Fruit fly (Drosophila melanogaster) whole organism, embryonic: ENCODE results near the gene Cpr64Ab.

ENCODE experiments used
- CG10147 ChIP-seq: fragments of 200-800 bp; sonication (Bioruptor generic); optimal IDR thresholded peaks from 2 replicates; lab custom pipeline; 2019; ENCODE audit warnings: missing biosample characterization, mild to moderate bottlenecking, missing genetic modification characterization, moderate library complexity
- CG10321 ChIP-seq: fragments of 200-800 bp; sonication (Bioruptor generic); IDR thresholded peaks from 2 replicates; pipeline ENCODE4 v1.3.6; 2022; ENCODE audit warnings: missing biosample characterization, missing genetic modification characterization
- CG11247 ChIP-seq: fragments of 200-800 bp; sonication (Bioruptor generic); IDR thresholded peaks from 2 replicates; pipeline ENCODE4 v1.3.6; 2022; ENCODE audit warnings: missing biosample characterization, missing genetic modification characterization
- CG11398 ChIP-seq: fragments of 200-800 bp; sonication (Bioruptor generic); optimal IDR thresholded peaks from 2 replicates; lab custom pipeline; 2016; ENCODE audit warnings: missing biosample characterization, missing genetic modification characterization
- CG11456 ChIP-seq: fragments of 200-800 bp; sonication (Bioruptor generic); IDR thresholded peaks from 3 replicates; pipeline ENCODE4 v1.3.6; 2022; ENCODE audit warnings: missing biosample characterization, missing genetic modification characterization
- CG13624 ChIP-seq: fragments of 200-800 bp; sonication (Bioruptor generic); optimal IDR thresholded peaks from 2 replicates; lab custom pipeline; 2016; ENCODE audit warnings: missing biosample characterization, missing genetic modification characterization
- CG14050 ChIP-seq: fragments of 200-800 bp; sonication (Bioruptor generic); IDR thresholded peaks from 3 replicates; pipeline ENCODE4 v1.3.6; 2022; ENCODE audit warnings: missing biosample characterization, missing genetic modification characterization
- CG2712 ChIP-seq: fragments of 200-800 bp; optimal IDR thresholded peaks from 3 replicates; lab custom pipeline; 2019; ENCODE audit warnings: missing biosample characterization, mild to moderate bottlenecking, missing genetic modification characterization, moderate library complexity
- CG34224 ChIP-seq: fragments of 200-800 bp; sonication (Bioruptor generic); IDR thresholded peaks from 3 replicates; pipeline ENCODE4 v1.3.6; 2022; ENCODE audit warnings: missing biosample characterization, missing genetic modification characterization; ENCODE audit not compliant: partially characterized antibody
- CG4404 ChIP-seq: fragments of 200-800 bp; sonication (Bioruptor generic); IDR thresholded peaks from 2 replicates; pipeline ENCODE4 v1.3.6; 2022; ENCODE audit warnings: missing biosample characterization, missing genetic modification characterization
- CG4854 ChIP-seq: fragments of 200-800 bp; sonication (Bioruptor generic); optimal IDR thresholded peaks from 2 replicates; lab custom pipeline; 2016; ENCODE audit warnings: missing biosample characterization, missing genetic modification characterization, inconsistent platforms
- CG7963 ChIP-seq: fragments of 200-800 bp; sonication (Bioruptor generic); IDR thresholded peaks from 3 replicates; pipeline ENCODE4 v1.3.6; 2022; ENCODE audit warnings: missing biosample characterization, missing genetic modification characterization; ENCODE audit not compliant: partially characterized antibody
- CG9437 ChIP-seq: fragments of 200-800 bp; sonication (Bioruptor generic); optimal IDR thresholded peaks from 2 replicates; lab custom pipeline; 2018; ENCODE audit warnings: missing biosample characterization, mild to moderate bottlenecking, missing genetic modification characterization
- CG9609 ChIP-seq: fragments of 200-800 bp; sonication (Bioruptor generic); optimal IDR thresholded peaks from 3 replicates; lab custom pipeline; 2016; ENCODE audit warnings: missing biosample characterization, missing genetic modification characterization
- CG9727 ChIP-seq: fragments of 200-800 bp; sonication (Bioruptor generic); optimal IDR thresholded peaks from 3 replicates; lab custom pipeline; 2017; ENCODE audit warnings: missing biosample characterization, mild to moderate bottlenecking, missing genetic modification characterization
- CG9876 ChIP-seq: fragments of 200-800 bp; sonication (Bioruptor generic); optimal IDR thresholded peaks from 2 replicates; lab custom pipeline; 2016; ENCODE audit warnings: missing biosample characterization, missing genetic modification characterization
- Dek ChIP-seq: fragments of 200-800 bp; sonication (Bioruptor generic); optimal IDR thresholded peaks from 3 replicates; lab custom pipeline; 2019; ENCODE audit warnings: missing biosample characterization, mild to moderate bottlenecking, missing genetic modification characterization, moderate library complexity
- Dref ChIP-seq: fragments of 200-800 bp; sonication (Bioruptor generic); IDR thresholded peaks from 2 replicates; pipeline ENCODE4 v1.3.6; 2022; ENCODE audit warnings: missing biosample characterization, missing genetic modification characterization
- Ets97D ChIP-seq: fragments of 200-800 bp; sonication (Bioruptor generic); optimal IDR thresholded peaks from 3 replicates; lab custom pipeline; 2016; ENCODE audit warnings: missing biosample characterization, missing genetic modification characterization
- Fer2 ChIP-seq: fragments of 200-800 bp; sonication (Bioruptor generic); optimal IDR thresholded peaks from 2 replicates; lab custom pipeline; 2018; ENCODE audit warnings: missing biosample characterization, mild to moderate bottlenecking, missing genetic modification characterization, moderate library complexity
- Hand ChIP-seq: fragments of 200-800 bp; sonication (Bioruptor generic); optimal IDR thresholded peaks from 2 replicates; lab custom pipeline; 2017; ENCODE audit warnings: mild to moderate bottlenecking, missing biosample characterization, missing genetic modification reagents, missing genetic modification characterization
- HmgD ChIP-seq: fragments of 200-800 bp; sonication (Bioruptor generic); optimal IDR thresholded peaks from 3 replicates; lab custom pipeline; 2016; ENCODE audit warnings: missing biosample characterization, missing genetic modification characterization
- Hmr ChIP-seq: fragments of 200-800 bp; sonication (Bioruptor generic); optimal IDR thresholded peaks from 3 replicates; lab custom pipeline; 2017; ENCODE audit warnings: mild to moderate bottlenecking, missing biosample characterization, missing genetic modification reagents, missing genetic modification characterization
- NC2α ChIP-seq: fragments of 200-800 bp; sonication (Bioruptor generic); optimal IDR thresholded peaks from 2 replicates; lab custom pipeline; 2016; ENCODE audit warnings: missing biosample characterization, missing genetic modification characterization
- NfI ChIP-seq: fragments of 200-800 bp; sonication (Bioruptor generic); optimal IDR thresholded peaks from 3 replicates; lab custom pipeline; 2018; ENCODE audit warnings: missing biosample characterization, mild to moderate bottlenecking, missing genetic modification characterization, moderate library complexity
- TFAM ChIP-seq: fragments of 200-800 bp; sonication (Bioruptor generic); optimal IDR thresholded peaks from 2 replicates; lab custom pipeline; 2017; ENCODE audit warnings: missing biosample characterization, missing genetic modification characterization, inconsistent platforms
- ab ChIP-seq: fragments of 200-800 bp; sonication (Bioruptor generic); optimal IDR thresholded peaks from 2 replicates; lab custom pipeline; 2016; ENCODE audit warnings: missing biosample characterization, missing genetic modification characterization
- az2 ChIP-seq: fragments of 200-800 bp; sonication (Bioruptor generic); optimal IDR thresholded peaks from 3 replicates; lab custom pipeline; 2016; ENCODE audit warnings: missing biosample characterization, missing genetic modification characterization
- chif ChIP-seq, 2 experiments: fragments of 200-800 bp; sonication (Bioruptor generic); optimal IDR thresholded peaks; 3 replicates each; lab custom pipeline; 2016; ENCODE audit warnings: missing biosample characterization in 2 of 2, missing genetic modification characterization in 2 of 2
- chinmo ChIP-seq: fragments of 200-800 bp; sonication (Bioruptor generic); IDR thresholded peaks from 4 replicates; pipeline ENCODE4 v1.3.6; 2022; ENCODE audit warnings: missing biosample characterization, missing genetic modification characterization; ENCODE audit not compliant: partially characterized antibody
- crc ChIP-seq: fragments of 200-800 bp; sonication (Bioruptor generic); optimal IDR thresholded peaks from 2 replicates; lab custom pipeline; 2016; ENCODE audit warnings: missing biosample characterization, missing genetic modification characterization
- danr ChIP-seq: fragments of 200-800 bp; sonication (Bioruptor generic); IDR thresholded peaks from 2 replicates; pipeline ENCODE4 v1.3.6; 2022; ENCODE audit warnings: missing biosample characterization, missing genetic modification characterization
- esg ChIP-seq: fragments of 200-800 bp; sonication (Bioruptor generic); conservative IDR thresholded peaks from 2 replicates; pipeline ENCODE4 v1.3.6; 2022; ENCODE audit warnings: missing biosample characterization, missing genetic modification characterization
- fd3F ChIP-seq: fragments of 200-800 bp; sonication (Bioruptor generic); optimal IDR thresholded peaks from 2 replicates; lab custom pipeline; 2018; ENCODE audit warnings: missing biosample characterization, mild to moderate bottlenecking, missing genetic modification characterization, moderate library complexity
- fd96Cb ChIP-seq: fragments of 200-800 bp; sonication (Bioruptor generic); optimal IDR thresholded peaks from 2 replicates; lab custom pipeline; 2018; ENCODE audit warnings: missing biosample characterization, mild to moderate bottlenecking, missing genetic modification characterization, moderate library complexity
- gcm ChIP-seq: fragments of 200-800 bp; sonication (Bioruptor generic); optimal IDR thresholded peaks from 2 replicates; lab custom pipeline; 2019; ENCODE audit warnings: missing biosample characterization, mild to moderate bottlenecking, missing genetic modification characterization, moderate library complexity
- gfzf ChIP-seq: fragments of 200-800 bp; sonication (Bioruptor generic); optimal IDR thresholded peaks from 2 replicates; lab custom pipeline; 2016; ENCODE audit warnings: missing biosample characterization, mild to moderate bottlenecking, missing genetic modification characterization, moderate library complexity
- grau ChIP-seq: fragments of 200-800 bp; optimal IDR thresholded peaks from 3 replicates; lab custom pipeline; 2019; ENCODE audit warnings: missing biosample characterization, mild to moderate bottlenecking, missing genetic modification characterization, moderate library complexity
- gro ChIP-seq: fragments of 200-800 bp; sonication (Bioruptor generic); optimal IDR thresholded peaks from 2 replicates; lab custom pipeline; 2016; ENCODE audit warnings: missing biosample characterization, missing genetic modification characterization
- ham ChIP-seq: fragments of 200-800 bp; sonication (Bioruptor generic); IDR thresholded peaks from 2 replicates; pipeline ENCODE4 v1.3.6; 2022; ENCODE audit warnings: missing biosample characterization, missing genetic modification characterization
- knrl ChIP-seq: fragments of 200-800 bp; sonication (Bioruptor generic); IDR thresholded peaks from 3 replicates; pipeline ENCODE4 v1.3.6; 2022; ENCODE audit warnings: missing biosample characterization, missing genetic modification characterization; ENCODE audit not compliant: partially characterized antibody
- mld ChIP-seq: fragments of 200-800 bp; sonication (Bioruptor generic); IDR thresholded peaks from 3 replicates; pipeline ENCODE4 v1.3.6; 2022; ENCODE audit warnings: missing biosample characterization, missing genetic modification characterization; ENCODE audit not compliant: partially characterized antibody
- nmo ChIP-seq: fragments of 200-800 bp; sonication (Bioruptor generic); optimal IDR thresholded peaks from 2 replicates; lab custom pipeline; 2018; ENCODE audit warnings: missing biosample characterization, mild to moderate bottlenecking, missing genetic modification characterization, moderate library complexity
- psq ChIP-seq: fragments of 200-800 bp; sonication (Bioruptor generic); optimal IDR thresholded peaks from 2 replicates; lab custom pipeline; 2017; ENCODE audit warnings: missing biosample characterization, missing genetic modification characterization
- sqz ChIP-seq: fragments of 200-800 bp; sonication (Bioruptor generic); optimal IDR thresholded peaks from 3 replicates; lab custom pipeline; 2018; ENCODE audit warnings: missing biosample characterization, mild to moderate bottlenecking, missing genetic modification characterization
- stwl ChIP-seq: fragments of 200-800 bp; sonication (Bioruptor generic); optimal IDR thresholded peaks from 3 replicates; lab custom pipeline; 2018; ENCODE audit warnings: missing biosample characterization, mild to moderate bottlenecking, missing genetic modification characterization, moderate library complexity
- tio ChIP-seq: fragments of 200-800 bp; sonication (Bioruptor generic); optimal IDR thresholded peaks from 2 replicates; lab custom pipeline; 2017; ENCODE audit warnings: missing biosample characterization, missing genetic modification characterization, inconsistent platforms
- usp ChIP-seq: fragments of >200 bp; optimal IDR thresholded peaks from 2 replicates; lab custom pipeline; 2017; ENCODE audit warnings: missing biosample characterization, missing genetic modification characterization
- vnd ChIP-seq: fragments of 200-800 bp; sonication (Bioruptor generic); IDR thresholded peaks from 3 replicates; pipeline ENCODE4 v1.3.6; 2022; ENCODE audit warnings: missing biosample characterization, missing genetic modification characterization; ENCODE audit not compliant: partially characterized antibody
- zf30C ChIP-seq: fragments of 200-800 bp; sonication (Bioruptor generic); optimal IDR thresholded peaks from 3 replicates; lab custom pipeline; 2018; ENCODE audit warnings: missing biosample characterization, mild to moderate bottlenecking, missing genetic modification characterization

Cpr64Ab gene

dm6 chr3L:4230357-4230901 lies 19.1 kb upstream of the Cpr64Ab start (continued):
- peak; percentile 85 for TF ChIP-seq CG4854 (GFP tag; lab: Kevin White, UChicago)
- peak; percentile 84 for TF ChIP-seq HmgD (GFP tag; lab: Kevin White, UChicago)
- peak; percentile 94 for TF ChIP-seq CG9609 (GFP tag; lab: Kevin White, UChicago)
- TF ChIP-seq CG13624 (GFP tag; lab: Kevin White, UChicago), result peak; percentile 76
- TF ChIP-seq fd3F (GFP tag; lab: Kevin White, UChicago), result peak; percentile 54
- TF ChIP-seq Dref, result no peak
- no peak for TF ChIP-seq vnd
- TF ChIP-seq Hand (GFP tag; lab: Kevin White, UChicago), result peak; percentile 57
- no peak for TF ChIP-seq usp (GFP tag; lab: Kevin White, UChicago)
- TF ChIP-seq CG9876 (GFP tag; lab: Kevin White, UChicago), result peak; percentile 77
- TF ChIP-seq knrl (GFP tag; lab: Robert Waterston, UW), result no peak
- TF ChIP-seq TFAM (GFP tag; lab: Kevin White, UChicago), result peak; percentile 85
- TF ChIP-seq CG34224, result no peak
- peak; percentile 98 for TF ChIP-seq CG2712
- peak; percentile 51 for TF ChIP-seq stwl (tag; lab: Kevin White, UChicago)
- TF ChIP-seq danr, result peak; percentile 77
- TF ChIP-seq chinmo (GFP tag; lab: Robert Waterston, UW), result no peak
- TF ChIP-seq sqz, result peak; percentile 93
- TF ChIP-seq gfzf (GFP tag; lab: Kevin White, UChicago), result peak; percentile 4
- peak; percentile 79 for TF ChIP-seq Dek (tag; lab: Kevin White, UChicago)
- TF ChIP-seq NC2α, result peak; percentile 93
- peak; percentile 78 for TF ChIP-seq ab (GFP tag; lab: Kevin White, UChicago)
- TF ChIP-seq chif (GFP tag; optimal IDR thresholded peaks at IDR 0.05; lab: Kevin White, UChicago), result peak; percentile 93 to 98
- TF ChIP-seq crc (GFP tag; lab: Kevin White, UChicago), result peak; percentile 84
- peak; percentile 97 for TF ChIP-seq CG4404 (GFP tag; lab: Robert Waterston, UW)
- peak; percentile 97 for TF ChIP-seq fd96Cb (tag; lab: Kevin White, UChicago)
- peak; percentile 96 for TF ChIP-seq gcm (GFP tag; lab: Kevin White, UChicago)
- peak; percentile 95 for TF ChIP-seq az2 (GFP tag; lab: Kevin White, UChicago)
- TF ChIP-seq CG7963 (GFP tag; lab: Robert Waterston, UW), result no peak
- TF ChIP-seq Ets97D (GFP tag; lab: Kevin White, UChicago), result peak; percentile 76
- peak; percentile 91 for TF ChIP-seq CG11398 (GFP tag; lab: Kevin White, UChicago)
- TF ChIP-seq Fer2 (tag; lab: Kevin White, UChicago), result peak; percentile 65
- peak; percentile 89 for TF ChIP-seq esg (GFP tag; lab: Robert Waterston, UW)
- TF ChIP-seq nmo (GFP tag; lab: Kevin White, UChicago), result peak; percentile 97
- TF ChIP-seq ham (GFP tag; lab: Robert Waterston, UW), result no peak
- TF ChIP-seq CG10147, result peak; percentile 75
- TF ChIP-seq mld (GFP tag; lab: Robert Waterston, UW), result no peak
- TF ChIP-seq CG11456 (GFP tag; lab: Robert Waterston, UW), result peak; percentile 76
- peak; percentile 93 for TF ChIP-seq tio (GFP tag; lab: Kevin White, UChicago)
- TF ChIP-seq psq (GFP tag; lab: Kevin White, UChicago), result peak; percentile 77
- peak; percentile 74 for TF ChIP-seq CG11247 (GFP tag; lab: Robert Waterston, UW)
- peak; percentile 36; the same call in 1 of the 2 replicates for TF ChIP-seq CG10321 (GFP tag; lab: Robert Waterston, UW)
- TF ChIP-seq grau (tag; lab: Kevin White, UChicago), result peak; percentile 91
- TF ChIP-seq NfI, result peak; percentile 82
- peak; percentile 82 for TF ChIP-seq CG14050 (GFP tag; lab: Robert Waterston, UW)
- peak; percentile 98 for TF ChIP-seq CG9727 (GFP tag; lab: Kevin White, UChicago)
- no peak for TF ChIP-seq gro
- peak; percentile 86 for TF ChIP-seq CG9437
- TF ChIP-seq zf30C, result peak; percentile 99
- TF ChIP-seq Hmr, result peak; percentile 59
